Worm (Caenorhabditis elegans): Measurements from ENCODE around the gene wrt-9.

wrt-9 gene

ce11 chrX:1541072-1541471 is 35.4 kb upstream of the wrt-9 start (continued):
- TF ChIP-seq rpc-1 (optimal IDR thresholded peaks at IDR 0.05) (no peak), rpc-1 (tag; optimal IDR thresholded peaks at IDR 0.05) (no peak), attf-6 (GFP tag; IDR thresholded peaks at IDR 0.05) (no peak), F57A8.1 (GFP tag; optimal IDR thresholded peaks at IDR 0.05) (no peak), nhr-27 (tag; optimal IDR thresholded peaks at IDR 0.05) (no peak), B0035.1 (tag; optimal IDR thresholded peaks at IDR 0.05) (no peak), nhr-80 (tag; optimal IDR thresholded peaks at IDR 0.05) (peak; percentile 87), him-1 (tag; optimal IDR thresholded peaks at IDR 0.05) (no peak), C17E4.6 (GFP tag; IDR thresholded peaks at IDR 0.05) (no peak), athp-1 (tag; optimal IDR thresholded peaks at IDR 0.05) (no peak), F33H1.4 (GFP tag; IDR thresholded peaks at IDR 0.05) (no peak), atf-7 (tag; optimal IDR thresholded peaks at IDR 0.05) (peak; percentile 59), B0019.2 (GFP tag; conservative IDR thresholded peaks at IDR 0.05) (no peak), tbx-9 (tag; optimal IDR thresholded peaks at IDR 0.05; ENCODE audit: borderline replicate concordance) (no peak), lir-1 (GFP tag; conservative IDR thresholded peaks at IDR 0.05) (no peak), zfh-2 (GFP tag; conservative IDR thresholded peaks at IDR 0.05) (no peak), egrh-3 (GFP tag; IDR thresholded peaks at IDR 0.05) (no peak), ztf-25 (GFP tag; IDR thresholded peaks at IDR 0.05) (no peak), dox-1 (GFP tag; IDR thresholded peaks at IDR 0.05) (peak; percentile 65)

- no peak for TF ChIP-seq gei-17 (GFP tag; optimal IDR thresholded peaks at IDR 0.05)
- TF ChIP-seq nhr-90 (tag; optimal IDR thresholded peaks at IDR 0.05) = no peak
- peak; percentile 42 for TF ChIP-seq nhr-80 (tag; optimal IDR thresholded peaks at IDR 0.05)
- TF ChIP-seq lin-35 (GFP tag; optimal IDR thresholded peaks at IDR 0.05) = no peak
Observed at ce11 chrX:1543432-1543831, 33.0 kb upstream of the wrt-9 start.

ce11 chrX:1546878-1547555 is 29.4 kb upstream of the wrt-9 start, which contains the start of gene K06A9.1:
K06A9.1 (plus strand) TSS chrX:1547505.
- TF ChIP-seq mes-4 (tag; optimal IDR thresholded peaks at IDR 0.05) (no peak), nhr-80 (tag; optimal IDR thresholded peaks at IDR 0.05) (peak; percentile 51)

ce11 chrX:1548471-1548870 is 28.0 kb upstream of the wrt-9 start:
- TF ChIP-seq egrh-3 (GFP tag; IDR thresholded peaks at IDR 0.05) = peak; percentile 86
- TF ChIP-seq zfh-2 (GFP tag; conservative IDR thresholded peaks at IDR 0.05) = peak; percentile 63

ce11 chrX:1549095-1549494 is 27.3 kb upstream of the wrt-9 start:
- no peak for TF ChIP-seq ceh-27 (GFP tag; optimal IDR thresholded peaks at IDR 0.05)
- no peak for TF ChIP-seq mxl-1 (tag; optimal IDR thresholded peaks at IDR 0.05)
- TF ChIP-seq sdz-38 (tag; optimal IDR thresholded peaks at IDR 0.05) = no peak
- no peak for TF ChIP-seq attf-5 (GFP tag; optimal IDR thresholded peaks at IDR 0.05)
- no peak for TF ChIP-seq snpc-4 (GFP tag; optimal IDR thresholded peaks at IDR 0.05)
- TF ChIP-seq snpc-4 (tag; optimal IDR thresholded peaks at IDR 0.05) = no peak
- no peak for TF ChIP-seq ets-4 (GFP tag; optimal IDR thresholded peaks at IDR 0.05)
- TF ChIP-seq aptf-2 (GFP tag; conservative IDR thresholded peaks at IDR 0.05) = no peak
- no peak for TF ChIP-seq ZK185.1 (tag; optimal IDR thresholded peaks at IDR 0.05; ENCODE audit: poor library complexity, severe bottlenecking)
- TF ChIP-seq him-1 (tag; optimal IDR thresholded peaks at IDR 0.05) = no peak
- TF ChIP-seq F37B4.10 (GFP tag; IDR thresholded peaks at IDR 0.05) = no peak
- no peak for TF ChIP-seq K11D2.4 (GFP tag; IDR thresholded peaks at IDR 0.05)
- TF ChIP-seq ama-1 (optimal IDR thresholded peaks at IDR 0.05) = no peak
- TF ChIP-seq ama-1 (GFP tag; optimal IDR thresholded peaks at IDR 0.05) = no peak
- TF ChIP-seq ztf-3 (GFP tag; optimal IDR thresholded peaks at IDR 0.05) = no peak
- no peak for TF ChIP-seq Y53F4B.3 (GFP tag; IDR thresholded peaks at IDR 0.05)
- TF ChIP-seq tbx-9 (tag; optimal IDR thresholded peaks at IDR 0.05; ENCODE audit: borderline replicate concordance) = no peak
- TF ChIP-seq akir-1 (GFP tag; optimal IDR thresholded peaks at IDR 0.05) = no peak

Data from whole organism, young adult.